Fruit fly (Drosophila melanogaster): ENCODE data around the gene shv.

DNA sequence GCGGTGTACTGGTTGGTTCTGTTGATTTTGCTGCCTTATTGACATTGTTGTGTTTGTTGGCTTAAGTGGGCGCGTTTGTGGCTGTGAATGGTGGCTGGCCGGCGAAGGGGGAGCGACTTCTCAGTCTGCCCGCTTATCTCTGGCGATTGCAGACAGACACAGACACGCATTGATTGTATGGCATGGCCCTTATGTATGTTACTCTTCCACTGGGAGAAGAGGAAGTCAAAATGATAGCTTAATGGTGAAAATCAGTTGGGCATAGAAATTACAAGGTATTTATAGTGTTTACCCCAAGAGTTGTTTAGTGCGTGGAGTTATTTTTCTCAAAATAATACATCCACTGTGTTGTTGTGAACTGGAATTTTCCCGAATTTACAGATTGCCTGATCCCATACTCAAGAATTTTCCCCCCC, 32.9 kb downstream of the shv start:
- no peak for TF ChIP-seq Eip93F (GFP tag; optimal IDR thresholded peaks at IDR 0.05)
- TF ChIP-seq Hr39 (GFP tag; optimal IDR thresholded peaks at IDR 0.05), result peak; percentile 72

All from whole organism, prepupa.